Fruit fly (Drosophila melanogaster): ENCODE results near the gene CG13029.
A peak's percentile ranks its signal among the peaks of the same experiment; 100 is the strongest.

Gene CG13029

dm6 chr3L:16853533-16854386 is 6.7 kb upstream of the CG13029 start, which contains the start of gene sina:
Gene sina (plus strand): TSS chr3L:16853751.
- TF ChIP-seq CG17801 (GFP tag; optimal IDR thresholded peaks at IDR 0.05; ENCODE audit: partially characterized antibody), result peak; percentile 34

dm6 chr3L:16854387-16855033 is 5.9 kb upstream of the CG13029 start:
- no peak for TF ChIP-seq CG17801 (GFP tag; optimal IDR thresholded peaks at IDR 0.05; ENCODE audit: partially characterized antibody)

- TF ChIP-seq CG17801 (GFP tag; optimal IDR thresholded peaks at IDR 0.05; ENCODE audit: partially characterized antibody), result no peak
These were observed 5.1 kb upstream of the CG13029 start for dm6 chr3L:16855287-16855686.

- TF ChIP-seq CG17801 (GFP tag; optimal IDR thresholded peaks at IDR 0.05; ENCODE audit: partially characterized antibody), result no peak
These were observed 1.6 kb upstream of the CG13029 start, which contains the start of gene sinah for dm6 chr3L:16858780-16859179. Gene sinah (plus strand): TSS chr3L:16859080.

dm6 chr3L:16860879-16861278 is 457 bp downstream of the CG13029 start:
- TF ChIP-seq CG17801 (GFP tag; optimal IDR thresholded peaks at IDR 0.05; ENCODE audit: partially characterized antibody), result no peak

- no peak for TF ChIP-seq CG17801 (GFP tag; optimal IDR thresholded peaks at IDR 0.05; ENCODE audit: partially characterized antibody)
These were observed 1.9 kb downstream of the CG13029 start, which contains the start of gene Rh4 for dm6 chr3L:16862284-16862683. Gene Rh4 (minus strand): TSS chr3L:16862517.

- no peak for TF ChIP-seq CG17801 (GFP tag; optimal IDR thresholded peaks at IDR 0.05; ENCODE audit: partially characterized antibody)
These were observed 2.5 kb downstream of the CG13029 start, which contains the start of gene CG9951 for dm6 chr3L:16862958-16863357. Gene CG9951 (plus strand): TSS chr3L:16863164.

- TF ChIP-seq CG17801 (GFP tag; optimal IDR thresholded peaks at IDR 0.05; ENCODE audit: partially characterized antibody), result peak; percentile 62
These were observed 4.9 kb downstream of the CG13029 start, which contains the start of gene Lmpt for dm6 chr3L:16865123-16865831. Gene Lmpt (plus strand): TSS chr3L:16865295.

- no peak for TF ChIP-seq CG17801 (GFP tag; optimal IDR thresholded peaks at IDR 0.05; ENCODE audit: partially characterized antibody)
These were observed 5.4 kb downstream of the CG13029 start for dm6 chr3L:16865832-16866163.

dm6 chr3L:16867190-16867589 is 6.8 kb downstream of the CG13029 start:
- no peak for TF ChIP-seq CG17801 (GFP tag; optimal IDR thresholded peaks at IDR 0.05; ENCODE audit: partially characterized antibody)

- no peak for TF ChIP-seq CG17801 (GFP tag; optimal IDR thresholded peaks at IDR 0.05; ENCODE audit: partially characterized antibody)
These were observed 10.3 kb downstream of the CG13029 start for dm6 chr3L:16870723-16871137.

- TF ChIP-seq CG17801 (GFP tag; optimal IDR thresholded peaks at IDR 0.05; ENCODE audit: partially characterized antibody), result no peak
These were observed 11.2 kb downstream of the CG13029 start for dm6 chr3L:16871630-16872029.

- TF ChIP-seq CG17801 (GFP tag; optimal IDR thresholded peaks at IDR 0.05; ENCODE audit: partially characterized antibody), result no peak
These were observed 12.1 kb downstream of the CG13029 start for dm6 chr3L:16872487-16872955.

- TF ChIP-seq CG17801 (GFP tag; optimal IDR thresholded peaks at IDR 0.05; ENCODE audit: partially characterized antibody), result no peak
These were observed 12.7 kb downstream of the CG13029 start for dm6 chr3L:16873127-16873543.

dm6 chr3L:16873679-16874078 is 13.3 kb downstream of the CG13029 start:
- no peak for TF ChIP-seq CG17801 (GFP tag; optimal IDR thresholded peaks at IDR 0.05; ENCODE audit: partially characterized antibody)

Data from ovary, adult (tissue).